Worm (Caenorhabditis elegans) whole organism, L1 larva: ENCODE measurements around the gene ZC449.7.

Experiments
- alr-1 ChIP-seq: fragments of 200-800 bp; sonication (Bioruptor generic); optimal IDR thresholded peaks from 2 replicates; lab custom pipeline; 2018; ENCODE audit warnings: borderline replicate concordance, mild to moderate bottlenecking, missing genetic modification characterization, missing compliant biosample characterization
- ama-1 ChIP-seq: fragments of 150-350 bp; optimal IDR thresholded peaks from 2 replicates; lab custom pipeline; 2014
- ceh-8 ChIP-seq: fragments of 200-800 bp; sonication (Bioruptor generic); optimal IDR thresholded peaks from 2 replicates; lab custom pipeline; 2018; ENCODE audit warnings: mild to moderate bottlenecking, missing genetic modification characterization, moderate library complexity, missing compliant biosample characterization
- ets-5 ChIP-seq: fragments of 200-800 bp; sonication (Bioruptor generic); IDR thresholded peaks from 2 replicates; pipeline ENCODE4 v1.3.6; 2022; ENCODE audit warnings: missing genetic modification characterization, missing compliant biosample characterization
- fkh-10 ChIP-seq: sonication (generic microtip); optimal IDR thresholded peaks from 2 replicates; lab custom pipeline; 2017; ENCODE audit warnings: missing biosample characterization, missing genetic modification reagents, missing genetic modification characterization
- fkh-4 ChIP-seq: sonication (generic microtip); optimal IDR thresholded peaks from 2 replicates; lab custom pipeline; 2016; ENCODE audit warnings: missing compliant biosample characterization, missing genetic modification characterization, borderline replicate concordance
- hpl-2 ChIP-seq: fragments of 150-350 bp; optimal IDR thresholded peaks from 2 replicates; lab custom pipeline; 2014; ENCODE audit warnings: missing biosample characterization, missing genetic modification reagents, missing genetic modification characterization
- lin-14 ChIP-seq: fragments of 200-800 bp; sonication (Bioruptor generic); optimal IDR thresholded peaks from 2 replicates; lab custom pipeline; 2018; ENCODE audit warnings: mild to moderate bottlenecking, missing genetic modification characterization, moderate library complexity, missing compliant biosample characterization
- lin-15B ChIP-seq: fragments of 150-350 bp; sonication (generic microtip); optimal IDR thresholded peaks from 3 replicates; lab custom pipeline; 2014; ENCODE audit warnings: missing biosample characterization, missing genetic modification characterization
- mdl-1 ChIP-seq, 2 experiments: fragments of 150-350 bp; optimal IDR thresholded peaks; 2 replicates each; lab custom pipeline; 2014 to 2017; ENCODE audit warnings: missing biosample characterization in 2 of 2, missing genetic modification characterization in 2 of 2, inconsistent platforms in 1 of 2
- nhr-84 ChIP-seq: sonication (generic microtip); optimal IDR thresholded peaks from 2 replicates; lab custom pipeline; 2017; ENCODE audit warnings: missing biosample characterization, missing genetic modification characterization
- unc-62 ChIP-seq: fragments of 150-350 bp; optimal IDR thresholded peaks from 2 replicates; lab custom pipeline; 2014; ENCODE audit warnings: missing biosample characterization, missing genetic modification reagents, missing genetic modification characterization
- zip-4 ChIP-seq: fragments of 200-800 bp; sonication (Bioruptor generic); optimal IDR thresholded peaks from 2 replicates; lab custom pipeline; 2018; ENCODE audit warnings: mild to moderate bottlenecking, missing genetic modification characterization, moderate library complexity, missing compliant biosample characterization
- ztf-4 ChIP-seq: fragments of 150-350 bp; optimal IDR thresholded peaks from 2 replicates; lab custom pipeline; 2014; ENCODE audit warnings: missing biosample characterization, missing genetic modification characterization

DNA sequence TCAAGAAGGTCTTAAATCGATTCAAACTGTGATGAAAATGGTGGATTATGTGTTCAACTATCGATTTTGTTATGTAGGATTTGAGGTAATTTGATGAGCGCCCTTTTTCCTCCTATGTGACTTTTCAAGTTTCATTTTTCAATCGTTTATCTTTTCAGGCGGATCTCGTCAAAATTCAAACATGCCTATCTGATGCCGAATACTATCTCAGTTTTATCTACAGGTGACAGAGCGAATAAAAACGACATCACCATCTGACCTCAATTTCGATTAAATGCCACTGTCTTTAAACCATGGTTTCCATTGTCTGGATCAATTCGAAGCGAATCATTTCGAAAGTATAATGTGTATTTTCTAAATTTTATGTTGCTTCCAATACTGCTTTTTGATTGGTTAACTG is 47.9 kb downstream of the ZC449.7 start:
- TF ChIP-seq ama-1 (lab: Kevin White, UChicago): no peak
- no peak for TF ChIP-seq zip-4 (GFP tag; lab: Kevin White, UChicago)
- no peak for TF ChIP-seq unc-62 (GFP tag; lab: Kevin White, UChicago)
- no peak for TF ChIP-seq ceh-8 (GFP tag; lab: Kevin White, UChicago)
- TF ChIP-seq fkh-10 (GFP tag; lab: Kevin White, UChicago): no peak
- TF ChIP-seq fkh-4 (tag; lab: Kevin White, UChicago): no peak
- TF ChIP-seq hpl-2 (GFP tag; lab: Kevin White, UChicago): no peak
- TF ChIP-seq mdl-1 (tag; optimal IDR thresholded peaks at IDR 0.05; lab: Kevin White, UChicago): no peak
- no peak for TF ChIP-seq lin-15B (tag; lab: Kevin White, UChicago)
- no peak for TF ChIP-seq alr-1
- TF ChIP-seq lin-14 (GFP tag; lab: Kevin White, UChicago): no peak
- no peak for TF ChIP-seq ztf-4 (tag; lab: Kevin White, UChicago)
- no peak for TF ChIP-seq nhr-84 (tag; lab: Kevin White, UChicago)
- TF ChIP-seq ets-5 (GFP tag; lab: Robert Waterston, UW): no peak
